Fruit fly (Drosophila melanogaster) whole organism, embryonic: ENCODE results near the gene CG34453.

Experiments used
- Antp ChIP-seq: fragments of 200-800 bp; sonication (Bioruptor generic); optimal IDR thresholded peaks from 3 replicates; lab custom pipeline; 2016; ENCODE audit warnings: missing biosample characterization, missing genetic modification characterization
- B-H1 ChIP-seq: fragments of 200-800 bp; sonication (Bioruptor generic); IDR thresholded peaks from 3 replicates; pipeline ENCODE4 v1.3.6; 2022; ENCODE audit warnings: missing biosample characterization, missing genetic modification characterization
- CG10147 ChIP-seq: fragments of 200-800 bp; sonication (Bioruptor generic); optimal IDR thresholded peaks from 2 replicates; lab custom pipeline; 2019; ENCODE audit warnings: missing biosample characterization, mild to moderate bottlenecking, missing genetic modification characterization, moderate library complexity
- CG10267 ChIP-seq: fragments of 200-800 bp; sonication (Bioruptor generic); optimal IDR thresholded peaks from 2 replicates; lab custom pipeline; 2018; ENCODE audit warnings: missing biosample characterization, mild to moderate bottlenecking, missing genetic modification characterization, moderate library complexity
- CG10431 ChIP-seq: fragments of 200-800 bp; sonication (Bioruptor generic); optimal IDR thresholded peaks from 3 replicates; lab custom pipeline; 2018; ENCODE audit warnings: missing biosample characterization, mild to moderate bottlenecking, missing genetic modification characterization
- CG11456 ChIP-seq: fragments of 200-800 bp; sonication (Bioruptor generic); IDR thresholded peaks from 3 replicates; pipeline ENCODE4 v1.3.6; 2022; ENCODE audit warnings: missing biosample characterization, missing genetic modification characterization
- CG12942 ChIP-seq: fragments of 200-800 bp; sonication (Bioruptor generic); optimal IDR thresholded peaks from 3 replicates; lab custom pipeline; 2016; ENCODE audit warnings: missing biosample characterization, missing genetic modification characterization
- CG14860 ChIP-seq: fragments of 200-800 bp; sonication (Bioruptor generic); IDR thresholded peaks from 3 replicates; pipeline ENCODE4 v1.3.6; 2022; ENCODE audit warnings: missing biosample characterization, missing genetic modification characterization; ENCODE audit not compliant: partially characterized antibody
- CG15601 ChIP-seq: fragments of 200-800 bp; sonication (Bioruptor generic); optimal IDR thresholded peaks from 3 replicates; lab custom pipeline; 2019; ENCODE audit warnings: missing biosample characterization, mild to moderate bottlenecking, missing genetic modification characterization, moderate library complexity
- CG17359 ChIP-seq: fragments of 200-800 bp; sonication (Bioruptor generic); optimal IDR thresholded peaks from 3 replicates; lab custom pipeline; 2018; ENCODE audit warnings: missing biosample characterization, mild to moderate bottlenecking, missing genetic modification characterization, moderate library complexity
- CG17802 ChIP-seq: fragments of 200-800 bp; sonication (Bioruptor generic); optimal IDR thresholded peaks from 2 replicates; lab custom pipeline; 2018; ENCODE audit warnings: missing biosample characterization, mild to moderate bottlenecking, missing genetic modification characterization, moderate library complexity
- CG2202 ChIP-seq: fragments of 200-800 bp; sonication (Bioruptor generic); optimal IDR thresholded peaks from 2 replicates; lab custom pipeline; 2018; ENCODE audit warnings: missing biosample characterization, mild to moderate bottlenecking, missing genetic modification characterization
- CG2678 ChIP-seq: fragments of 200-800 bp; sonication (Bioruptor generic); optimal IDR thresholded peaks from 3 replicates; lab custom pipeline; 2019; ENCODE audit warnings: missing biosample characterization, mild to moderate bottlenecking, missing genetic modification characterization, moderate library complexity
- CG5245 ChIP-seq: fragments of 200-800 bp; sonication (Bioruptor generic); optimal IDR thresholded peaks from 3 replicates; lab custom pipeline; 2016; ENCODE audit warnings: missing biosample characterization, missing genetic modification characterization
- CG6654 ChIP-seq: fragments of 200-800 bp; sonication (Bioruptor generic); optimal IDR thresholded peaks from 2 replicates; lab custom pipeline; 2017; ENCODE audit warnings: missing biosample characterization, mild to moderate bottlenecking, missing genetic modification characterization
- CG6689 ChIP-seq: fragments of 200-800 bp; sonication (Bioruptor generic); IDR thresholded peaks from 2 replicates; pipeline ENCODE4 v1.3.6; 2022; ENCODE audit warnings: missing biosample characterization, missing genetic modification characterization
- CG9797 ChIP-seq: fragments of 200-800 bp; sonication (Bioruptor generic); optimal IDR thresholded peaks from 3 replicates; lab custom pipeline; 2018; ENCODE audit warnings: missing biosample characterization, mild to moderate bottlenecking, missing genetic modification characterization
- CG9876 ChIP-seq: fragments of 200-800 bp; sonication (Bioruptor generic); optimal IDR thresholded peaks from 2 replicates; lab custom pipeline; 2016; ENCODE audit warnings: missing biosample characterization, missing genetic modification characterization
- CkIIα-i1 ChIP-seq: fragments of 200-800 bp; sonication (Bioruptor generic); IDR thresholded peaks from 2 replicates; pipeline ENCODE4 v1.3.6; 2022; ENCODE audit warnings: missing biosample characterization, missing genetic modification characterization
- Dfd ChIP-seq, 2 experiments: fragments of >200 bp; optimal IDR thresholded peaks; 2 replicates each; lab custom pipeline; 2017; ENCODE audit warnings: missing biosample characterization in 2 of 2, missing genetic modification characterization in 2 of 2
- H15 ChIP-seq: fragments of 200-800 bp; sonication (Bioruptor generic); IDR thresholded peaks from 3 replicates; pipeline ENCODE4 v1.3.6; 2022; ENCODE audit warnings: missing biosample characterization, missing genetic modification characterization
- Mad ChIP-seq: fragments of 200-800 bp; sonication (Bioruptor generic); optimal IDR thresholded peaks from 2 replicates; lab custom pipeline; 2016; ENCODE audit warnings: missing biosample characterization, missing genetic modification characterization
- Mrtf ChIP-seq: fragments of 200-800 bp; sonication (Bioruptor generic); IDR thresholded peaks from 3 replicates; pipeline ENCODE4 v1.3.6; 2022; ENCODE audit warnings: missing biosample characterization, missing genetic modification characterization
- Sin3A ChIP-seq: fragments of >200 bp; optimal IDR thresholded peaks from 2 replicates; lab custom pipeline; 2018
- Tbp ChIP-seq: fragments of >200 bp; optimal IDR thresholded peaks from 2 replicates; lab custom pipeline; 2018; ENCODE audit warnings: missing biosample characterization, missing genetic modification characterization
- Xbp1 ChIP-seq: fragments of 200-800 bp; sonication (Bioruptor generic); optimal IDR thresholded peaks from 3 replicates; lab custom pipeline; 2016; ENCODE audit warnings: missing biosample characterization, mild to moderate bottlenecking, missing genetic modification characterization
- ato ChIP-seq: fragments of 200-800 bp; sonication (Bioruptor generic); IDR thresholded peaks from 2 replicates; pipeline ENCODE4 v1.3.6; 2022; ENCODE audit warnings: missing biosample characterization, missing genetic modification characterization; ENCODE audit not compliant: partially characterized antibody
- bcd ChIP-seq: fragments of 200-800 bp; sonication (Bioruptor generic); optimal IDR thresholded peaks from 2 replicates; lab custom pipeline; 2017; ENCODE audit warnings: missing biosample characterization, mild to moderate bottlenecking, missing genetic modification characterization
- bowl ChIP-seq: fragments of 200-800 bp; sonication (Bioruptor generic); IDR thresholded peaks from 2 replicates; pipeline ENCODE4 v1.3.6; 2022; ENCODE audit warnings: missing biosample characterization, missing genetic modification characterization
- bsh ChIP-seq, 2 experiments: fragments of 200-800 bp; sonication (Bioruptor generic); optimal IDR thresholded peaks; 2 replicates each; lab custom pipeline; 2017 to 2018; ENCODE audit warnings: mild to moderate bottlenecking in 2 of 2, missing biosample characterization in 2 of 2, missing genetic modification characterization in 2 of 2, moderate library complexity in 1 of 2
- crc ChIP-seq: fragments of 200-800 bp; sonication (Bioruptor generic); optimal IDR thresholded peaks from 2 replicates; lab custom pipeline; 2016; ENCODE audit warnings: missing biosample characterization, missing genetic modification characterization
- dmrt11E ChIP-seq: fragments of 200-800 bp; sonication (Bioruptor generic); optimal IDR thresholded peaks from 3 replicates; lab custom pipeline; 2018; ENCODE audit warnings: missing biosample characterization, mild to moderate bottlenecking, missing genetic modification characterization, moderate library complexity
- emc ChIP-seq: fragments of 200-800 bp; sonication (Bioruptor generic); optimal IDR thresholded peaks from 2 replicates; lab custom pipeline; 2016; ENCODE audit warnings: missing biosample characterization, missing genetic modification characterization
- fd102C ChIP-seq: fragments of 200-800 bp; sonication (Bioruptor generic); optimal IDR thresholded peaks from 2 replicates; lab custom pipeline; 2018; ENCODE audit warnings: missing biosample characterization, mild to moderate bottlenecking, missing genetic modification characterization, moderate library complexity
- gem ChIP-seq: fragments of 200-800 bp; sonication (Bioruptor generic); optimal IDR thresholded peaks from 2 replicates; lab custom pipeline; 2019; ENCODE audit warnings: missing biosample characterization, mild to moderate bottlenecking, missing genetic modification characterization, moderate library complexity
- gsb-n ChIP-seq: fragments of 200-800 bp; sonication (Bioruptor generic); optimal IDR thresholded peaks from 3 replicates; lab custom pipeline; 2018; ENCODE audit warnings: missing biosample characterization, mild to moderate bottlenecking, missing genetic modification characterization
- h ChIP-seq: fragments of >200 bp; optimal IDR thresholded peaks from 2 replicates; lab custom pipeline; 2017
- hth ChIP-seq: fragments of >200 bp; optimal IDR thresholded peaks from 2 replicates; lab custom pipeline; 2017; ENCODE audit warnings: inconsistent platforms
- jing ChIP-seq: fragments of 200-800 bp; sonication (Bioruptor generic); optimal IDR thresholded peaks from 2 replicates; lab custom pipeline; 2018; ENCODE audit warnings: missing biosample characterization, mild to moderate bottlenecking, missing genetic modification characterization
- jumu ChIP-seq: fragments of 200-800 bp; sonication (Bioruptor generic); optimal IDR thresholded peaks from 3 replicates; lab custom pipeline; 2016; ENCODE audit warnings: missing biosample characterization, missing genetic modification characterization
- kay ChIP-seq: fragments of 200-800 bp; sonication (Bioruptor generic); optimal IDR thresholded peaks from 2 replicates; lab custom pipeline; 2016; ENCODE audit warnings: missing biosample characterization, missing genetic modification characterization
- lab ChIP-seq: fragments of 200-800 bp; sonication (Bioruptor generic); optimal IDR thresholded peaks from 3 replicates; lab custom pipeline; 2017; ENCODE audit warnings: missing biosample characterization, missing genetic modification characterization, mild to moderate bottlenecking, moderate library complexity, missing genetic modification reagents
- onecut ChIP-seq: fragments of 200-800 bp; sonication (Bioruptor generic); IDR thresholded peaks from 2 replicates; pipeline ENCODE4 v1.3.6; 2022; ENCODE audit warnings: missing biosample characterization, missing genetic modification characterization
- schlank ChIP-seq: fragments of 200-800 bp; sonication (Bioruptor generic); optimal IDR thresholded peaks from 2 replicates; lab custom pipeline; 2018; ENCODE audit warnings: missing biosample characterization, mild to moderate bottlenecking, missing genetic modification characterization
- slou ChIP-seq: fragments of 200-800 bp; sonication (Bioruptor generic); optimal IDR thresholded peaks from 3 replicates; lab custom pipeline; 2016; ENCODE audit warnings: missing biosample characterization, missing genetic modification characterization
- tgo ChIP-seq: fragments of 200-800 bp; sonication (Bioruptor generic); IDR thresholded peaks from 3 replicates; pipeline ENCODE4 v1.3.6; 2022; ENCODE audit warnings: missing biosample characterization, missing genetic modification characterization
- tin ChIP-seq: fragments of 200-800 bp; sonication (Bioruptor generic); optimal IDR thresholded peaks from 3 replicates; lab custom pipeline; 2016; ENCODE audit warnings: missing biosample characterization, missing genetic modification characterization
- tx ChIP-seq: fragments of 200-800 bp; sonication (Bioruptor generic); optimal IDR thresholded peaks from 2 replicates; lab custom pipeline; 2016; ENCODE audit warnings: missing biosample characterization, missing genetic modification characterization
- unpg ChIP-seq: fragments of 200-800 bp; sonication (Bioruptor generic); optimal IDR thresholded peaks from 3 replicates; lab custom pipeline; 2018; ENCODE audit warnings: missing biosample characterization, mild to moderate bottlenecking, missing genetic modification characterization, moderate library complexity
- vfl ChIP-seq: fragments of 200-800 bp; sonication (Bioruptor generic); optimal IDR thresholded peaks from 2 replicates; lab custom pipeline; 2016; ENCODE audit warnings: missing biosample characterization, missing genetic modification characterization

CG34453 gene

dm6 chr3L:257618-258475 lies 24.7 kb upstream of the CG34453 start, which contains the start of the genes DIP2 and wac (continued):
- TF ChIP-seq gsb-n (tag; lab: Kevin White, UChicago) (no peak), Antp (GFP tag; lab: Kevin White, UChicago) (peak; percentile 94), CG10267 (tag; lab: Kevin White, UChicago) (peak; percentile 79), CG5245 (GFP tag; lab: Kevin White, UChicago) (peak; percentile 73), slou (GFP tag; lab: Kevin White, UChicago) (peak; percentile 30), CG14860 (GFP tag; lab: Robert Waterston, UW) (peak; percentile 76), H15 (peak; percentile 62; the same call in 1 of the 3 replicates), B-H1 (GFP tag; lab: Robert Waterston, UW) (0 out of 3 replicates have a peak, but pooled peaks have one; percentile 17), Xbp1 (GFP tag; lab: Kevin White, UChicago) (peak; percentile 88), tx (GFP tag; lab: Kevin White, UChicago) (peak; percentile 84), gem (tag; lab: Kevin White, UChicago) (no peak), CG9797 (GFP tag; lab: Kevin White, UChicago) (peak; percentile 89), CG15601 (tag; lab: Kevin White, UChicago) (peak; percentile 71), crc (GFP tag; lab: Kevin White, UChicago) (peak; percentile 67), lab (GFP tag; lab: Kevin White, UChicago) (no peak), tgo (GFP tag; lab: Robert Waterston, UW) (peak; percentile 71), ato (GFP tag; lab: Robert Waterston, UW) (peak; percentile 68), emc (peak; percentile 25), bcd (GFP tag; lab: Kevin White, UChicago) (peak; percentile 82), CkIIα-i1 (GFP tag; lab: Robert Waterston, UW) (no peak), bsh (GFP tag; optimal IDR thresholded peaks at IDR 0.05; lab: Kevin White, UChicago) (peak in 1 of 2 experiments; percentile 51), kay (peak; percentile 49), schlank (tag; lab: Kevin White, UChicago) (peak; percentile 53), tin (GFP tag; lab: Kevin White, UChicago) (peak; percentile 86), CG2202 (tag; lab: Kevin White, UChicago) (no peak), Sin3A (lab: Kevin White, UChicago) (peak; percentile 89), unpg (GFP tag; lab: Kevin White, UChicago) (peak; percentile 55), Mad (GFP tag; lab: Kevin White, UChicago) (peak; percentile 86), onecut (GFP tag; lab: Robert Waterston, UW) (peak; percentile 91), hth (no peak), vfl (GFP tag; lab: Kevin White, UChicago) (peak; percentile 82), CG17802 (peak; percentile 29), CG6654 (GFP tag; lab: Kevin White, UChicago) (no peak), CG11456 (peak; percentile 88), fd102C (GFP tag; lab: Kevin White, UChicago) (peak; percentile 31), jing (GFP tag; lab: Kevin White, UChicago) (no peak), CG10147 (GFP tag; lab: Kevin White, UChicago) (peak; percentile 28), bowl (no peak), jumu (GFP tag; lab: Kevin White, UChicago) (peak; percentile 93), h (lab: Kevin White, UChicago) (no peak), CG10431 (peak; percentile 49), CG12942 (GFP tag; lab: Kevin White, UChicago) (peak; percentile 82), Tbp (GFP tag; lab: Kevin White, UChicago) (no peak), Mrtf (GFP tag; lab: Robert Waterston, UW) (peak; percentile 42; the same call in 1 of the 3 replicates), dmrt11E (peak; percentile 23), CG6689 (GFP tag; lab: Robert Waterston, UW) (peak; percentile 40; the same call in 1 of the 2 replicates), CG2678 (tag; lab: Kevin White, UChicago) (no peak), Dfd (GFP tag; optimal IDR thresholded peaks at IDR 0.05; lab: Kevin White, UChicago) (no peak), CG17359 (tag; lab: Kevin White, UChicago) (peak; percentile 67), CG9876 (GFP tag; lab: Kevin White, UChicago) (peak; percentile 75)
